Fruit fly (Drosophila melanogaster) whole organism, embryonic: ENCODE results near the gene CG5290.

Experiments used
- CG12219 ChIP-seq: fragments of 200-800 bp; sonication (Bioruptor generic); optimal IDR thresholded peaks from 3 replicates; lab custom pipeline; 2018; ENCODE audit warnings: missing biosample characterization, mild to moderate bottlenecking, missing genetic modification characterization
- CG1602 ChIP-seq: fragments of 200-800 bp; sonication (Bioruptor generic); optimal IDR thresholded peaks from 3 replicates; lab custom pipeline; 2016; ENCODE audit warnings: missing biosample characterization, missing genetic modification characterization
- Oaz ChIP-seq: fragments of 200-800 bp; sonication (Bioruptor generic); IDR thresholded peaks from 2 replicates; pipeline ENCODE4 v1.3.6; 2022; ENCODE audit warnings: missing biosample characterization, missing genetic modification characterization
- YL-1 ChIP-seq: fragments of 200-800 bp; sonication (Bioruptor generic); optimal IDR thresholded peaks from 3 replicates; lab custom pipeline; 2017; ENCODE audit warnings: missing biosample characterization, mild to moderate bottlenecking, missing genetic modification characterization

DNA sequence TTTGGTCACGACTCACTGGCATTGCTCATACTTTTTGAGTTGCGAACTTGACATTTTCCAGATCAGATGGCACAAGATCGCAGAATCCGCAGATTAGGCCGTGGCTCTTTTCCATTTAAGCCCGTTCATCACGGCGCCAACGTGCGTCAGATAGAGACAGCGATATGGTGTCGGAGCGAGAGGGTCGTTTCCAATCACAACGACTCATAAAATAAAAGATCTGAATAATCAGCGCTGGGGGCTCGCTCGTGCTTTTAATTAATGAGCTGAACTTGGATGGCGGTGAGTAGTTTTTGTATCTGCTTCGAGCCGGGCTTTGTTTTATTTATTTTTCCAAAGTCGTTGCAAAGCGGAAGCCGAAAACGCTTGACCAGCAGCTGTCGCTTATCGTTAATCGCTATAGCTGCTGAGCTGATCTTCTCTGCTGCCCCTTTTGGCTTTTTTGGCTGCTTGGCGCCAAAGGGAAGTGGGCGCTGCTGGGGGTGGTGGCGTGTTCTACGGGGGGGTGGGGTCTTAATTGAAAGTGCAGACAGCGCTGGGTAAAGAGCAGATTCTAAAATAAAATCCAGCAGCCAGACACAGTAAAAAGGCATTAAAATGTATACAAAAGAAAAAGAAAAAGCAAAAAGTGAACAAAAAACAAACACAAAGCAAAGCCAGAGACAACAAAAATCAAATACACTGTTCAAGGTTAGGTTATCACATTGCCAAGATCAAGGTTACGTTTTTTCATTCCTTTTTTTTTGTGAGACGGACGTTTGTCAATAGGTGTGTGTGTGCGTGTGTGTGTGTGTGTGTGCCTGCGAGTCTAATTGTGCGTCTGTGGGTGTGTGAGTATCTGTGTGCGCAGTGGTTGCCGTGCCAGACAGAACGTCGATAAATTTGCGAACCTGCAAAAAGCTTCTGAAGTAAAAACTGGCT, 10.1 kb upstream of the CG5290 start:
- TF ChIP-seq CG1602 (GFP tag; lab: Kevin White, UChicago) (no peak), CG12219 (no peak), YL-1 (GFP tag; lab: Kevin White, UChicago) (no peak), Oaz (GFP tag; lab: Robert Waterston, UW) (no peak)
